Worm (Caenorhabditis elegans) whole organism, mixed stage, embryonic: Measurements from ENCODE around the gene T18D3.5.

Experiments
- M03D4.4 ChIP-seq: sonication (generic microtip); optimal IDR thresholded peaks from 2 replicates; lab custom pipeline; 2017; ENCODE audit warnings: mild to moderate bottlenecking, missing genetic modification characterization, missing compliant biosample characterization
- bed-3 ChIP-seq: fragments of 200-800 bp; sonication (Bioruptor generic); optimal IDR thresholded peaks from 3 replicates; lab custom pipeline; 2018; ENCODE audit warnings: mild to moderate bottlenecking, missing genetic modification characterization, moderate library complexity, missing compliant biosample characterization
- blmp-1 ChIP-seq: fragments of 150-350 bp; optimal IDR thresholded peaks from 2 replicates; lab custom pipeline; 2014; ENCODE audit warnings: missing biosample characterization, missing genetic modification characterization
- ceh-39 ChIP-seq: fragments of 150-350 bp; optimal IDR thresholded peaks from 2 replicates; lab custom pipeline; 2014; ENCODE audit warnings: missing biosample characterization, missing genetic modification characterization
- ceh-43 ChIP-seq: fragments of 200-800 bp; sonication (Bioruptor generic); optimal IDR thresholded peaks from 2 replicates; lab custom pipeline; 2018; ENCODE audit warnings: mild to moderate bottlenecking, missing genetic modification characterization, moderate library complexity, missing compliant biosample characterization
- ces-1 ChIP-seq: fragments of 150-350 bp; optimal IDR thresholded peaks from 2 replicates; lab custom pipeline; 2014; ENCODE audit warnings: missing biosample characterization, missing genetic modification reagents, missing genetic modification characterization
- cnd-1 ChIP-seq: fragments of 200-800 bp; sonication (Bioruptor generic); optimal IDR thresholded peaks from 2 replicates; lab custom pipeline; 2018; ENCODE audit warnings: mild to moderate bottlenecking, missing genetic modification characterization, missing compliant biosample characterization
- drap-1 ChIP-seq: fragments of 200-800 bp; sonication (Bioruptor generic); optimal IDR thresholded peaks from 3 replicates; lab custom pipeline; 2018; ENCODE audit warnings: mild to moderate bottlenecking, missing genetic modification characterization, missing compliant biosample characterization
- flh-1 ChIP-seq: fragments of 200-800 bp; sonication (Bioruptor generic); optimal IDR thresholded peaks from 2 replicates; lab custom pipeline; 2018; ENCODE audit warnings: mild to moderate bottlenecking, missing genetic modification characterization, moderate library complexity, missing compliant biosample characterization
- ham-2 ChIP-seq: fragments of 200-800 bp; sonication (Bioruptor generic); optimal IDR thresholded peaks from 2 replicates; lab custom pipeline; 2018; ENCODE audit warnings: mild to moderate bottlenecking, missing genetic modification characterization, missing compliant biosample characterization
- hlh-1 ChIP-seq: fragments of 150-350 bp; optimal IDR thresholded peaks from 2 replicates; lab custom pipeline; 2014; ENCODE audit warnings: missing biosample characterization, missing genetic modification reagents, missing genetic modification characterization
- lin-13 ChIP-seq: fragments of 150-350 bp; optimal IDR thresholded peaks from 2 replicates; lab custom pipeline; 2014; ENCODE audit warnings: missing biosample characterization, missing genetic modification characterization
- lin-32 ChIP-seq: fragments of 200-800 bp; sonication (Bioruptor generic); optimal IDR thresholded peaks from 2 replicates; lab custom pipeline; 2018; ENCODE audit warnings: mild to moderate bottlenecking, missing genetic modification characterization, missing compliant biosample characterization
- lsy-2 ChIP-seq: fragments of 150-350 bp; optimal IDR thresholded peaks from 2 replicates; lab custom pipeline; 2014; ENCODE audit warnings: missing biosample characterization, missing genetic modification characterization
- mep-1 ChIP-seq: fragments of 150-350 bp; optimal IDR thresholded peaks from 2 replicates; lab custom pipeline; 2017; ENCODE audit warnings: missing biosample characterization, missing genetic modification reagents, missing genetic modification characterization, inconsistent platforms
- mls-2 ChIP-seq: sonication (generic microtip); optimal IDR thresholded peaks from 2 replicates; lab custom pipeline; 2016; ENCODE audit warnings: mild to moderate bottlenecking, missing genetic modification characterization, moderate library complexity, missing compliant biosample characterization
- nhr-12 ChIP-seq: fragments of 150-350 bp; optimal IDR thresholded peaks from 2 replicates; lab custom pipeline; 2014; ENCODE audit warnings: missing biosample characterization, missing genetic modification characterization
- nhr-2 ChIP-seq: fragments of 150-350 bp; optimal IDR thresholded peaks from 2 replicates; lab custom pipeline; 2014; ENCODE audit warnings: missing biosample characterization, missing genetic modification characterization
- nhr-237 ChIP-seq: fragments of 150-350 bp; optimal IDR thresholded peaks from 2 replicates; lab custom pipeline; 2014; ENCODE audit warnings: missing biosample characterization, missing genetic modification characterization
- nhr-28 ChIP-seq: fragments of 150-350 bp; optimal IDR thresholded peaks from 2 replicates; lab custom pipeline; 2014; ENCODE audit warnings: missing biosample characterization, missing genetic modification characterization
- nhr-76 ChIP-seq: sonication (generic microtip); optimal IDR thresholded peaks from 2 replicates; lab custom pipeline; 2017; ENCODE audit warnings: missing biosample characterization, missing genetic modification characterization
- sem-2 ChIP-seq: fragments of 200-800 bp; sonication (Bioruptor generic); optimal IDR thresholded peaks from 2 replicates; lab custom pipeline; 2018; ENCODE audit warnings: mild to moderate bottlenecking, missing genetic modification characterization, missing compliant biosample characterization
- snpc-4 ChIP-seq: fragments of 150-350 bp; optimal IDR thresholded peaks from 2 replicates; lab custom pipeline; 2014; ENCODE audit warnings: missing biosample characterization, missing genetic modification characterization
- sptf-1 ChIP-seq: sonication (generic microtip); optimal IDR thresholded peaks from 2 replicates; lab custom pipeline; 2017; ENCODE audit warnings: mild to moderate bottlenecking, missing genetic modification characterization, moderate library complexity, missing compliant biosample characterization
- tbx-8 ChIP-seq: fragments of 200-800 bp; sonication (Bioruptor generic); optimal IDR thresholded peaks from 2 replicates; lab custom pipeline; 2018; ENCODE audit warnings: mild to moderate bottlenecking, missing genetic modification characterization, moderate library complexity, missing compliant biosample characterization
- unc-120 ChIP-seq: sonication (generic microtip); optimal IDR thresholded peaks from 2 replicates; lab custom pipeline; 2017; ENCODE audit warnings: missing genetic modification characterization, missing compliant biosample characterization; ENCODE audit not compliant: poor library complexity, severe bottlenecking
- unc-62 ChIP-seq: fragments of 150-350 bp; optimal IDR thresholded peaks from 2 replicates; lab custom pipeline; 2014; ENCODE audit warnings: missing biosample characterization, missing genetic modification reagents, missing genetic modification characterization
- zip-8 ChIP-seq: fragments of 150-350 bp; optimal IDR thresholded peaks from 2 replicates; lab custom pipeline; 2014; ENCODE audit warnings: missing biosample characterization, missing genetic modification characterization
- ztf-11 ChIP-seq: fragments of 150-350 bp; optimal IDR thresholded peaks from 2 replicates; lab custom pipeline; 2014; ENCODE audit warnings: missing biosample characterization, missing genetic modification characterization

T18D3.5 gene

ce11 chrX:12444423-12444822 lies 19.2 kb upstream of the T18D3.5 start:
- TF ChIP-seq ceh-39 (tag; lab: Kevin White, UChicago), result no peak
- no peak for TF ChIP-seq unc-62 (GFP tag; lab: Kevin White, UChicago)
- no peak for TF ChIP-seq snpc-4 (tag; lab: Kevin White, UChicago)
- no peak for TF ChIP-seq nhr-12 (tag; lab: Kevin White, UChicago)
- TF ChIP-seq tbx-8, result no peak
- TF ChIP-seq mls-2 (tag; lab: Kevin White, UChicago), result no peak
- no peak for TF ChIP-seq sem-2 (GFP tag; lab: Kevin White, UChicago)
- no peak for TF ChIP-seq lin-13 (tag; lab: Kevin White, UChicago)
- TF ChIP-seq nhr-2 (tag; lab: Kevin White, UChicago), result no peak
- no peak for TF ChIP-seq hlh-1 (tag; lab: Kevin White, UChicago)
- no peak for TF ChIP-seq drap-1 (GFP tag; lab: Kevin White, UChicago)
- no peak for TF ChIP-seq ztf-11 (tag; lab: Kevin White, UChicago)
- no peak for TF ChIP-seq nhr-237
- no peak for TF ChIP-seq ham-2
- TF ChIP-seq ceh-43 (GFP tag; lab: Kevin White, UChicago), result no peak
- no peak for TF ChIP-seq ces-1 (GFP tag; lab: Kevin White, UChicago)
- no peak for TF ChIP-seq cnd-1
- no peak for TF ChIP-seq lin-32 (GFP tag; lab: Kevin White, UChicago)

DNA sequence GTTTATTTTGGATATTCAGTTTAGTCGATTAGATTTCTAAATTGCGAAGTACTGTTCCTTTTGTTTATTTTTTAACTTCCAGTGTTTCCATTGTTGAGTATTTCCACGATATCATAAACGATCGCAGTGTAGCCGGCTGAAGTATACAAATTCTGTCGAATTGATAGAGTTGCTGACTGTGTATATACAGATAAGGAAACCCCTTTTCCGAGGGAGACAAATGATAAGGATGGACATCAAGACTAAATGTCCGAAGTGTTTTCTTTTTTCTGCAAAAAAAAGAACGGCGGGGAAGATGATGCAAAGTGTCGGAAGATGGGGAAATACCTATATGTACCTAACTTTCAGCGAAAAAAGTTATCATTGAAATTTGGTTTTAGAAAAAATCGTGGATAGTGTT lies 17.0 kb upstream of the T18D3.5 start:
- no peak for TF ChIP-seq nhr-237
- no peak for TF ChIP-seq nhr-76
- no peak for TF ChIP-seq sem-2 (GFP tag; lab: Kevin White, UChicago)
- TF ChIP-seq zip-8 (tag; lab: Kevin White, UChicago), result no peak
- no peak for TF ChIP-seq M03D4.4 (tag; lab: Kevin White, UChicago)

DNA sequence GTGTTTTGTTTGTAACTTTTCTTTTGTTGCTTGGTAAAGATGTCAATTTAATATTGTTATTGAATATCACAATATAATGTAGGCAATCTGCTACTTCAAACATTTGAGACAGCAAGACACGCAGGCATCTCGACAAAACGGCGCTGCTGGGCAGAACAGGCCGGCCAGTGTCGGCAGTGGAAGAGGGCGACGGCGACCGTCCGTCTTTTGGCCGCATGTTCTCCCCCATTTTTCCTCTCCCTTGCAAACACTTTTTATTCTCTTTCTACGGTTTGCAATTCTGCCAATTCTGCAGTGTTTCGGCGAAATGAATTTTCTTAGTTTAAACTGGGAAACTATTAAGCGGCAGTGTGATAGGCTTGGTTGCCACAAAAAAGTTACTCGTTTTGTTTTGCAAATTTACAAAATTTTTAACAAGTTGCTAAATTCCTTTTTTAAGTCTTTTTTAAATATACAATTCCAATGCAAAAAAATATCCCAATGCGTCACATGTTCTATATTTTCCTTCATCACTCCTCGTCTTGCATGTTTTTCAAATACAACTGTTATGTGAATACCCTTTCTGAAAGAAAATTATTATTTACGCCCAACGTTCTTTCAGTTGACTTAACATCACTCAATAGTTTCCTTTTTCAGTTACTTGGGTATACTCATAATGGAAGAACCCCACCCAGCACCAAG lies 14.2 kb upstream of the T18D3.5 start, which contains the start of gene T18D3.6:
Gene T18D3.6 (plus strand): TSS at position 631 of the 681 bp plus-strand sequence.
- no peak for TF ChIP-seq ceh-39 (tag; lab: Kevin White, UChicago)
- no peak for TF ChIP-seq nhr-2 (tag; lab: Kevin White, UChicago)
- no peak for TF ChIP-seq lin-32 (GFP tag; lab: Kevin White, UChicago)
- TF ChIP-seq nhr-76, result no peak
- no peak for TF ChIP-seq hlh-1 (tag; lab: Kevin White, UChicago)
- TF ChIP-seq bed-3 (GFP tag; lab: Kevin White, UChicago), result no peak
- no peak for TF ChIP-seq sptf-1 (tag; lab: Kevin White, UChicago)
- no peak for TF ChIP-seq blmp-1 (tag; lab: Kevin White, UChicago)
- no peak for TF ChIP-seq unc-62 (GFP tag; lab: Kevin White, UChicago)

- TF ChIP-seq lin-32 (GFP tag; lab: Kevin White, UChicago), result no peak
- TF ChIP-seq unc-62 (GFP tag; lab: Kevin White, UChicago), result no peak
- TF ChIP-seq ztf-11 (tag; lab: Kevin White, UChicago), result no peak
- no peak for TF ChIP-seq ham-2
- TF ChIP-seq mls-2 (tag; lab: Kevin White, UChicago), result no peak
- TF ChIP-seq ceh-39 (tag; lab: Kevin White, UChicago), result no peak
- no peak for TF ChIP-seq snpc-4 (tag; lab: Kevin White, UChicago)
- TF ChIP-seq ces-1 (GFP tag; lab: Kevin White, UChicago), result no peak
- no peak for TF ChIP-seq nhr-28 (tag; lab: Kevin White, UChicago)
- no peak for TF ChIP-seq mep-1
- no peak for TF ChIP-seq nhr-76
- TF ChIP-seq tbx-8, result no peak
- TF ChIP-seq lsy-2 (tag; lab: Kevin White, UChicago), result no peak
- TF ChIP-seq hlh-1 (tag; lab: Kevin White, UChicago), result no peak
These were observed 12.3 kb upstream of the T18D3.5 start for ce11 chrX:12451258-12451657.

DNA sequence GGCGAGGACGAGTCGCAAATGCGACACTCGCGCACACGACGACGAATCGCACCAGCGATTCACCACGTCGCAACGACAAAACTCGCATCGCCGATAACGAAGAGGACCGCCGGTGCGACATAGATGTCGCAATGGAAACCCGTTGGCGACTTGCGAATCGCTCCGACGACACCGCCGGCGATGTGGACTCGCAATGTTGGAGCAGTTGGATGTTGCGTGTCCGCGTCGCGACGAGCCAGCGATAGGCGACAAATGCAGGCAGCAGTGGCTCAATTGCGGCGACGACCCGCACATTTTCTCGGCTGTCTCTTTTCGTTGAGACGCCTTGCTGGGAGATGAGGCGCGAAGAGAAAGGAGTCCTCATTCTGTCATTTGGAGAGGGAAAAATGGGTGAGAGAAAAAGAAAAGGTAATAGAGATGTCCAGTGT lies 11.4 kb upstream of the T18D3.5 start:
- TF ChIP-seq flh-1 (GFP tag; lab: Kevin White, UChicago), result peak; percentile 18
- peak; percentile 20 for TF ChIP-seq lin-32 (GFP tag; lab: Kevin White, UChicago)
- peak; percentile 4 for TF ChIP-seq lin-13 (tag; lab: Kevin White, UChicago)
- no peak for TF ChIP-seq mep-1
- peak; percentile 86 for TF ChIP-seq mls-2 (tag; lab: Kevin White, UChicago)
- no peak for TF ChIP-seq tbx-8
- peak; percentile 8 for TF ChIP-seq sem-2 (GFP tag; lab: Kevin White, UChicago)
- TF ChIP-seq cnd-1, result peak; percentile 51
- TF ChIP-seq ceh-43 (GFP tag; lab: Kevin White, UChicago), result no peak
- TF ChIP-seq nhr-76, result no peak
- TF ChIP-seq M03D4.4 (tag; lab: Kevin White, UChicago), result peak; percentile 54
- TF ChIP-seq ces-1 (GFP tag; lab: Kevin White, UChicago), result peak; percentile 31
- peak; percentile 47 for TF ChIP-seq sptf-1 (tag; lab: Kevin White, UChicago)
- TF ChIP-seq unc-62 (GFP tag; lab: Kevin White, UChicago), result peak; percentile 37
- TF ChIP-seq ztf-11 (tag; lab: Kevin White, UChicago), result peak; percentile 13
- TF ChIP-seq blmp-1 (tag; lab: Kevin White, UChicago), result no peak
- TF ChIP-seq drap-1 (GFP tag; lab: Kevin White, UChicago), result peak; percentile 64
- TF ChIP-seq unc-120 (tag; lab: Kevin White, UChicago), result peak; percentile 40
